Worm (Caenorhabditis elegans) whole organism, L4 larva: ENCODE results near the gene K02E10.7.

Experiments used
- ceh-82 ChIP-seq: sonication (generic microtip); optimal IDR thresholded peaks from 2 replicates; lab custom pipeline; 2017; ENCODE audit warnings: missing biosample characterization, missing genetic modification characterization
- dpl-1 ChIP-seq: fragments of 150-350 bp; optimal IDR thresholded peaks from 2 replicates; lab custom pipeline; 2014; ENCODE audit warnings: missing biosample characterization, missing genetic modification reagents, missing genetic modification characterization
- nhr-11 ChIP-seq: fragments of 150-350 bp; optimal IDR thresholded peaks from 2 replicates; lab custom pipeline; 2014; ENCODE audit warnings: missing biosample characterization, missing genetic modification characterization
- nhr-237 ChIP-seq: sonication (generic microtip); optimal IDR thresholded peaks from 2 replicates; lab custom pipeline; 2017; ENCODE audit warnings: missing biosample characterization, missing genetic modification characterization
- nhr-25 ChIP-seq: sonication (generic microtip); optimal IDR thresholded peaks from 2 replicates; lab custom pipeline; 2017; ENCODE audit warnings: missing genetic modification characterization, mild to moderate bottlenecking, missing compliant biosample characterization, antibody characterized with exemption, moderate library complexity, borderline replicate concordance; ENCODE audit not compliant: insufficient read depth
- nhr-41 ChIP-seq: fragments of 200-800 bp; sonication (Bioruptor generic); IDR thresholded peaks from 2 replicates; pipeline ENCODE4 v1.3.6; 2022; ENCODE audit warnings: missing genetic modification reagents, missing genetic modification characterization, missing compliant biosample characterization
- pha-4 ChIP-seq, 2 experiments: fragments of 150-350 bp in 1 of 2; fragments of 200-800 bp in 1 of 2; sonication (Bioruptor generic) in 1 of 2; IDR thresholded peaks in 1 of 2; optimal IDR thresholded peaks in 1 of 2; 2 replicates each; pipeline versions ENCODE4 v1.3.6 to Lab custom; 2014 to 2022; ENCODE audit warnings: missing genetic modification characterization in 2 of 2, missing genetic modification reagents in 2 of 2, missing biosample characterization in 1 of 2, missing compliant biosample characterization in 1 of 2
- spr-3 ChIP-seq: fragments of 200-800 bp; sonication (Bioruptor generic); optimal IDR thresholded peaks from 2 replicates; lab custom pipeline; 2018; ENCODE audit warnings: mild to moderate bottlenecking, missing genetic modification characterization, missing compliant biosample characterization

ce11 chrX:2506738-2507137 lies 1.6 kb downstream of the K02E10.7 start:
- TF ChIP-seq ceh-82 (tag; lab: Kevin White, UChicago): no peak
- no peak for TF ChIP-seq pha-4 (GFP tag; IDR thresholded peaks at IDR 0.05; lab: Robert Waterston, UW)
- TF ChIP-seq pha-4 (tag; optimal IDR thresholded peaks at IDR 0.05; lab: Kevin White, UChicago): no peak
- no peak for TF ChIP-seq nhr-25 (tag; lab: Kevin White, UChicago)
- no peak for TF ChIP-seq nhr-237 (tag; lab: Kevin White, UChicago)
- no peak for TF ChIP-seq nhr-41 (GFP tag; lab: Robert Waterston, UW)
- TF ChIP-seq dpl-1 (GFP tag; lab: Kevin White, UChicago): no peak
- TF ChIP-seq spr-3 (GFP tag; lab: Kevin White, UChicago): no peak
- no peak for TF ChIP-seq nhr-11
